Worm (Caenorhabditis elegans) whole organism, midembryonic: Measurements from ENCODE around the gene emc-5.

Experiments used
- T22C8.4 ChIP-seq: fragments of 200-800 bp; sonication (Bioruptor generic); IDR thresholded peaks from 2 replicates; pipeline ENCODE4 v1.3.6; 2022; ENCODE audit warnings: missing genetic modification characterization, missing compliant biosample characterization
- tab-1 ChIP-seq: fragments of 200-800 bp; sonication (Bioruptor generic); IDR thresholded peaks from 2 replicates; pipeline ENCODE4 v1.3.6; 2022; ENCODE audit warnings: missing genetic modification characterization, missing compliant biosample characterization
- ztf-23 ChIP-seq: fragments of 200-800 bp; sonication (Bioruptor generic); IDR thresholded peaks from 2 replicates; pipeline ENCODE4 v1.3.6; 2022; ENCODE audit warnings: missing genetic modification reagents, missing genetic modification characterization, missing compliant biosample characterization

DNA sequence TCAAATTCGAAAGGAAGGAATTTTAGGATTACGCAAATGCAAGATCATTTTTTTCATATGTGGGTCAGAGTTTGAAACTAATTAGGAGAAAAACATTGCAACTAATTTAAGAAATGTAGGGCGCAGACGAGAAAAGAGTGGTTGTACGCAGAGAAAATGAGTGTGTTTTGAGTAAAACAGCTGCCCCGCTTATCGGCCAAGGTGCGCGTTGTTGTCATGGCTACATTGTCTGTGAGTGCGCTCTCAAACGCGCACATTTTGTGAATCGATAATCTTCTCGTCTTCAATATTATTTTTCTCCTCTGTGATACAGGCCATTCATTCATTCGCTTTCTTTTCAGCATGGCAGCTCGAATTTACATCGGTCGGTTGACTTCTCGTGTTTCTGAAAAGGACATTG, 42.9 kb upstream of the emc-5 start:
- no peak for TF ChIP-seq ztf-23
- TF ChIP-seq T22C8.4 (GFP tag; lab: Robert Waterston, UW): no peak
- no peak for TF ChIP-seq tab-1 (GFP tag; lab: Robert Waterston, UW)
